Worm (Caenorhabditis elegans): ENCODE data around the gene clec-186.

DNA sequence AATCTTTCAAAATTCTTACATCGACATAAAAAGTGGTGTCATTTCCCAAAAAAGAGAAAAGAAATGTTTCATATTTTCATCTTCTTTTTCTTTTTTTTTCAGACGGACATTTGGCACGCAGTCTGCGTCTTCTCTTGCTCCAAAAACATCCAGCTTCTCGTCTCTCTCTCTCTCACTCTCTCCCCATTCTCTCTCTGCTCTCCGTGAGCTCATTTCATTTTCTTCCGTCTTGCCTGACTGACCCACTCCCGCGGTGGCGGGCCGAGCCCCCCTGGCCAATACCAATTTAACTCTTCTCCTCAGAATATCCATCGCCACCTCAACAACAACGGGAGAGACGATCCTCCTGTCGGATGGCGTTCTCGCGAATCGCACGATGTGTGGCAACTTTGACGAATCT is 20.3 kb upstream of the clec-186 start, which contains the start of gene txt-19:
- no peak for TF ChIP-seq ref-1 (GFP tag; conservative IDR thresholded peaks at IDR 0.05)
- no peak for TF ChIP-seq T22C8.4 (GFP tag; IDR thresholded peaks at IDR 0.05)
- TF ChIP-seq flt-1 (GFP tag; IDR thresholded peaks at IDR 0.05): no peak
- no peak for TF ChIP-seq klf-2 (GFP tag; conservative IDR thresholded peaks at IDR 0.05)
- no peak for TF ChIP-seq cog-1 (tag; optimal IDR thresholded peaks at IDR 0.05)
